Worm (Caenorhabditis elegans) whole organism, mixed stage, embryonic: ENCODE results near the gene acdh-8.
A peak's percentile ranks its signal among the peaks of the same experiment; 100 is the strongest.

Experiments
- M03D4.4 ChIP-seq: sonication (generic microtip); optimal IDR thresholded peaks from 2 replicates; lab custom pipeline; 2017; ENCODE audit warnings: mild to moderate bottlenecking, missing genetic modification characterization, missing compliant biosample characterization
- bed-3 ChIP-seq: fragments of 200-800 bp; sonication (Bioruptor generic); optimal IDR thresholded peaks from 3 replicates; lab custom pipeline; 2018; ENCODE audit warnings: mild to moderate bottlenecking, missing genetic modification characterization, moderate library complexity, missing compliant biosample characterization
- blmp-1 ChIP-seq: fragments of 150-350 bp; optimal IDR thresholded peaks from 2 replicates; lab custom pipeline; 2014; ENCODE audit warnings: missing biosample characterization, missing genetic modification characterization
- ceh-39 ChIP-seq: fragments of 150-350 bp; optimal IDR thresholded peaks from 2 replicates; lab custom pipeline; 2014; ENCODE audit warnings: missing biosample characterization, missing genetic modification characterization
- ceh-43 ChIP-seq: fragments of 200-800 bp; sonication (Bioruptor generic); optimal IDR thresholded peaks from 2 replicates; lab custom pipeline; 2018; ENCODE audit warnings: mild to moderate bottlenecking, missing genetic modification characterization, moderate library complexity, missing compliant biosample characterization
- ceh-83 ChIP-seq: fragments of 200-800 bp; sonication (Bioruptor generic); optimal IDR thresholded peaks from 2 replicates; lab custom pipeline; 2018; ENCODE audit warnings: mild to moderate bottlenecking, missing genetic modification characterization, missing compliant biosample characterization
- ces-1 ChIP-seq: fragments of 150-350 bp; optimal IDR thresholded peaks from 2 replicates; lab custom pipeline; 2014; ENCODE audit warnings: missing biosample characterization, missing genetic modification reagents, missing genetic modification characterization
- cnd-1 ChIP-seq: fragments of 200-800 bp; sonication (Bioruptor generic); optimal IDR thresholded peaks from 2 replicates; lab custom pipeline; 2018; ENCODE audit warnings: mild to moderate bottlenecking, missing genetic modification characterization, missing compliant biosample characterization
- drap-1 ChIP-seq: fragments of 200-800 bp; sonication (Bioruptor generic); optimal IDR thresholded peaks from 3 replicates; lab custom pipeline; 2018; ENCODE audit warnings: mild to moderate bottlenecking, missing genetic modification characterization, missing compliant biosample characterization
- elt-1 ChIP-seq: sonication (generic microtip); optimal IDR thresholded peaks from 2 replicates; lab custom pipeline; 2017; ENCODE audit warnings: missing genetic modification characterization, mild to moderate bottlenecking, missing compliant biosample characterization, antibody characterized with exemption, moderate library complexity, borderline replicate concordance; ENCODE audit not compliant: insufficient read depth
- elt-3 ChIP-seq: fragments of 150-350 bp; optimal IDR thresholded peaks from 2 replicates; lab custom pipeline; 2014; ENCODE audit warnings: missing biosample characterization, missing genetic modification characterization
- flh-1 ChIP-seq: fragments of 200-800 bp; sonication (Bioruptor generic); optimal IDR thresholded peaks from 2 replicates; lab custom pipeline; 2018; ENCODE audit warnings: mild to moderate bottlenecking, missing genetic modification characterization, moderate library complexity, missing compliant biosample characterization
- ham-2 ChIP-seq: fragments of 200-800 bp; sonication (Bioruptor generic); optimal IDR thresholded peaks from 2 replicates; lab custom pipeline; 2018; ENCODE audit warnings: mild to moderate bottlenecking, missing genetic modification characterization, missing compliant biosample characterization
- hlh-1 ChIP-seq: fragments of 150-350 bp; optimal IDR thresholded peaks from 2 replicates; lab custom pipeline; 2014; ENCODE audit warnings: missing biosample characterization, missing genetic modification reagents, missing genetic modification characterization
- lin-13 ChIP-seq: fragments of 150-350 bp; optimal IDR thresholded peaks from 2 replicates; lab custom pipeline; 2014; ENCODE audit warnings: missing biosample characterization, missing genetic modification characterization
- lin-32 ChIP-seq: fragments of 200-800 bp; sonication (Bioruptor generic); optimal IDR thresholded peaks from 2 replicates; lab custom pipeline; 2018; ENCODE audit warnings: mild to moderate bottlenecking, missing genetic modification characterization, missing compliant biosample characterization
- lsy-2 ChIP-seq: fragments of 150-350 bp; optimal IDR thresholded peaks from 2 replicates; lab custom pipeline; 2014; ENCODE audit warnings: missing biosample characterization, missing genetic modification characterization
- mab-5 ChIP-seq: fragments of 150-350 bp; optimal IDR thresholded peaks from 2 replicates; lab custom pipeline; 2014; ENCODE audit warnings: missing biosample characterization, missing genetic modification characterization
- mep-1 ChIP-seq: fragments of 150-350 bp; optimal IDR thresholded peaks from 2 replicates; lab custom pipeline; 2017; ENCODE audit warnings: missing biosample characterization, missing genetic modification reagents, missing genetic modification characterization, inconsistent platforms
- mls-2 ChIP-seq: sonication (generic microtip); optimal IDR thresholded peaks from 2 replicates; lab custom pipeline; 2016; ENCODE audit warnings: mild to moderate bottlenecking, missing genetic modification characterization, moderate library complexity, missing compliant biosample characterization
- nhr-12 ChIP-seq: fragments of 150-350 bp; optimal IDR thresholded peaks from 2 replicates; lab custom pipeline; 2014; ENCODE audit warnings: missing biosample characterization, missing genetic modification characterization
- nhr-2 ChIP-seq: fragments of 150-350 bp; optimal IDR thresholded peaks from 2 replicates; lab custom pipeline; 2014; ENCODE audit warnings: missing biosample characterization, missing genetic modification characterization
- nhr-237 ChIP-seq: fragments of 150-350 bp; optimal IDR thresholded peaks from 2 replicates; lab custom pipeline; 2014; ENCODE audit warnings: missing biosample characterization, missing genetic modification characterization
- nhr-28 ChIP-seq: fragments of 150-350 bp; optimal IDR thresholded peaks from 2 replicates; lab custom pipeline; 2014; ENCODE audit warnings: missing biosample characterization, missing genetic modification characterization
- nhr-76 ChIP-seq: sonication (generic microtip); optimal IDR thresholded peaks from 2 replicates; lab custom pipeline; 2017; ENCODE audit warnings: missing biosample characterization, missing genetic modification characterization
- pha-4 ChIP-seq: fragments of 150-350 bp; optimal IDR thresholded peaks from 2 replicates; lab custom pipeline; 2018; ENCODE audit warnings: missing biosample characterization, missing genetic modification reagents, missing genetic modification characterization
- sem-2 ChIP-seq: fragments of 200-800 bp; sonication (Bioruptor generic); optimal IDR thresholded peaks from 2 replicates; lab custom pipeline; 2018; ENCODE audit warnings: mild to moderate bottlenecking, missing genetic modification characterization, missing compliant biosample characterization
- snpc-4 ChIP-seq: fragments of 150-350 bp; optimal IDR thresholded peaks from 2 replicates; lab custom pipeline; 2014; ENCODE audit warnings: missing biosample characterization, missing genetic modification characterization
- sptf-1 ChIP-seq: sonication (generic microtip); optimal IDR thresholded peaks from 2 replicates; lab custom pipeline; 2017; ENCODE audit warnings: mild to moderate bottlenecking, missing genetic modification characterization, moderate library complexity, missing compliant biosample characterization
- tbx-8 ChIP-seq: fragments of 200-800 bp; sonication (Bioruptor generic); optimal IDR thresholded peaks from 2 replicates; lab custom pipeline; 2018; ENCODE audit warnings: mild to moderate bottlenecking, missing genetic modification characterization, moderate library complexity, missing compliant biosample characterization
- unc-120 ChIP-seq: sonication (generic microtip); optimal IDR thresholded peaks from 2 replicates; lab custom pipeline; 2017; ENCODE audit warnings: missing genetic modification characterization, missing compliant biosample characterization; ENCODE audit not compliant: poor library complexity, severe bottlenecking
- unc-39 ChIP-seq: fragments of 150-350 bp; optimal IDR thresholded peaks from 2 replicates; lab custom pipeline; 2014; ENCODE audit warnings: missing biosample characterization, missing genetic modification characterization
- unc-62 ChIP-seq: fragments of 150-350 bp; optimal IDR thresholded peaks from 2 replicates; lab custom pipeline; 2014; ENCODE audit warnings: missing biosample characterization, missing genetic modification reagents, missing genetic modification characterization
- zip-8 ChIP-seq: fragments of 150-350 bp; optimal IDR thresholded peaks from 2 replicates; lab custom pipeline; 2014; ENCODE audit warnings: missing biosample characterization, missing genetic modification characterization
- ztf-11 ChIP-seq: fragments of 150-350 bp; optimal IDR thresholded peaks from 2 replicates; lab custom pipeline; 2014; ENCODE audit warnings: missing biosample characterization, missing genetic modification characterization

The acdh-8 gene

DNA sequence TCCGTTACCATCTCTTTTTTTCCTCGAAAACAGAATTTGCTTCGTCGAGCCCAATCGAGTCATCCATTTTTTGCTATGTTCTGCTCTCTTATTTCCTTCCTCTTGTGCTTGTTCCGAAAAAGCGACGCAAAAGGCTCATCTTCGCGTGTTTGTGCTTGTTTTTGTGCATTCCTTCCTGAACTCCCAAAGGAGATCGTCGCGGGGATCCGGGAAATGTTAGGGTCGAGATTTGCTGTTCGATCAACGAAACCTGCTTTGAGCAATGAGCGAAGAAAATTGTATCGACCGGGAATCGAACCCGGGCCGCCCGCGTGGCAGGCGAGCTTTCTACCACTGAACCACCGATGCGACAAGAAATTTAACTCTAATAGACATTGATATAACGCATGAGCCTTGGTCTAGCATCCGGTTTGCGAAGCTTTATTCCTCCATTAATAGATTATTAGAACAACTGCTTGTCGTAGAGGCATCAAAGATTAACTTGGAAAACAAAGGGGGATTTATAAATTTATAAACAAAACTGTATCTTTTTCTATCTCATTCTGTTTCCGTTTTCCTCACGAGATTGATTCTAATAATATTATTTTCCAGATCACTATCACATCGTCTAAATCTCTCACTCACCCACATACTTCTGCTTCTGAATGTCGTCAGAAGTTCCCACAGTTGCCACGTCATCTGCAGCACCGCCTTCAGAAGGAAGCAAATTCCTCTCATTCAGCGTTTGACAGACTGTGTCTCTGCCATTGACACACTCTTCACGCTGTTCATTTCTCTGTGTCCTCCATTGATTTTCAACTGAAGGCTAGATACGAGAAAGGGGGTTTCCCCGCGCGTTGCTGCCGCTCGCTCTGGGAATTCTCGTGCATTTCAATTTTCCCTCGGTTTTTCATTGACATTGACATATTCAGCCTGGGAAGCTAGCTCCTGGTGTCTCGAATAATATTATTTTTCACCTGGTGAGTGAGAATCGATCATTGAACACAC is 12.1 kb upstream of the acdh-8 start, which contains the start of gene K05F1.6:
TSS of gene K05F1.6 (plus strand) at position 586 of the 987 bp plus-strand sequence.
- TF ChIP-seq mab-5 (tag; lab: Kevin White, UChicago) = no peak
- TF ChIP-seq nhr-28 (tag; lab: Kevin White, UChicago) = no peak
- peak; percentile 12 for TF ChIP-seq lin-13 (tag; lab: Kevin White, UChicago)
- peak; percentile 69 for TF ChIP-seq drap-1 (GFP tag; lab: Kevin White, UChicago)
- peak; percentile 36 for TF ChIP-seq tbx-8 (GFP tag; lab: Kevin White, UChicago)
- no peak for TF ChIP-seq elt-3
- peak; percentile 89 for TF ChIP-seq unc-120
- TF ChIP-seq ceh-83 = peak; percentile 78
- TF ChIP-seq nhr-76 (tag; lab: Kevin White, UChicago) = no peak
- TF ChIP-seq ceh-43 = peak; percentile 10
- TF ChIP-seq ham-2 (GFP tag; lab: Kevin White, UChicago) = peak; percentile 76
- peak; percentile 44 for TF ChIP-seq bed-3 (GFP tag; lab: Kevin White, UChicago)
- TF ChIP-seq nhr-2 (tag; lab: Kevin White, UChicago) = no peak
- no peak for TF ChIP-seq lsy-2 (tag; lab: Kevin White, UChicago)
- no peak for TF ChIP-seq unc-62 (GFP tag; lab: Kevin White, UChicago)
- TF ChIP-seq mep-1 (tag; lab: Kevin White, UChicago) = no peak
- TF ChIP-seq mls-2 = peak; percentile 72
- no peak for TF ChIP-seq blmp-1 (tag; lab: Kevin White, UChicago)
- peak; percentile 45 for TF ChIP-seq lin-32 (GFP tag; lab: Kevin White, UChicago)
- TF ChIP-seq elt-1 = no peak
- TF ChIP-seq hlh-1 (tag; lab: Kevin White, UChicago) = peak; percentile 10
- TF ChIP-seq cnd-1 = peak; percentile 64
- peak; percentile 70 for TF ChIP-seq M03D4.4 (tag; lab: Kevin White, UChicago)
- no peak for TF ChIP-seq ces-1 (GFP tag; lab: Kevin White, UChicago)
- TF ChIP-seq nhr-12 = no peak
- no peak for TF ChIP-seq unc-39
- peak; percentile 16 for TF ChIP-seq pha-4 (tag; lab: Kevin White, UChicago)
- TF ChIP-seq snpc-4 = no peak
- no peak for TF ChIP-seq nhr-237 (tag; lab: Kevin White, UChicago)
- TF ChIP-seq sem-2 (GFP tag; lab: Kevin White, UChicago) = peak; percentile 65
- peak; percentile 52 for TF ChIP-seq flh-1
- peak; percentile 81 for TF ChIP-seq sptf-1
- TF ChIP-seq zip-8 (tag; lab: Kevin White, UChicago) = no peak
- TF ChIP-seq ceh-39 = no peak
- TF ChIP-seq ztf-11 (tag; lab: Kevin White, UChicago) = no peak

DNA sequence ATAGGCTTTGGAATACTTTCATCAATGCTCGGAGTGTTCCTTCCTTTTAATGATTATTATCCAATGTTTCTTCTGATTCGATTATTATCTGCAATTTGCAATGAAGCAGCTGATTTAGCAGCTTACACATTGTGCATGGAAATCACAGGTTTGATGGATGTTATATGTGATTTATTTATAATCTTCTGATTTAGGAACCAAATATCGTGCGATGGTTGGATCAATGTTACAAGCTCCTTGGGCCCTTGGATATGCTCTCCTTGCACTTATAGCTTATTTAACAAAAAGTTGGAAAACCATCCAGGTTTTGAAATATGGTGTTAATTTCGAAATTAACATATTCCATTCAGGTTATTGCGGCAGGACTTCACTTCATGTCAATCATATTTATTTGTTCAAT is 8.8 kb upstream of the acdh-8 start:
- TF ChIP-seq unc-62 (GFP tag; lab: Kevin White, UChicago) (no peak), bed-3 (GFP tag; lab: Kevin White, UChicago) (no peak), nhr-28 (tag; lab: Kevin White, UChicago) (no peak), tbx-8 (GFP tag; lab: Kevin White, UChicago) (no peak), sem-2 (GFP tag; lab: Kevin White, UChicago) (no peak)

DNA sequence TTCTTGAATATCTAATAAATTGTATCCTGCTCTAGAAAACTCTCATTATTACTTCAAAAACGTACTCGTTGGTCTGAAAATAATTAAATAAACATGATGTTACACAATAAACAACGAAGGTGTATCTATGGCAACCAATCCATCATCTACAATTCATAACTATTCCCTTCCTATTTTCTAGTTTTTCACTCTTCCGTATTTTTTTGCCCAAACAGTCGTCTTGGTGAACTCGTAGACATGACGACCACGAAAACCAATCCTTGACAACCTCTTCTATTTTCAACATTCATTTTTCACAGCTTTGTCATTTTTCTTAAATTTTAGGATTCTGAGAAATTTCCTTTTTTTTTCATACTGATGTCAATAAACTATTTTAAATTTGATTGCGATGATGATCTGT is 5.5 kb upstream of the acdh-8 start, which contains the start of gene K05F1.13:
TSS of gene K05F1.13 (plus strand) at position 301 of the 400 bp plus-strand sequence.
- TF ChIP-seq tbx-8 (GFP tag; lab: Kevin White, UChicago) = no peak
- TF ChIP-seq nhr-237 (tag; lab: Kevin White, UChicago) = no peak
- TF ChIP-seq snpc-4 = no peak
- TF ChIP-seq unc-39 = no peak
- TF ChIP-seq lsy-2 (tag; lab: Kevin White, UChicago) = no peak
- TF ChIP-seq elt-3 = no peak
- no peak for TF ChIP-seq zip-8 (tag; lab: Kevin White, UChicago)
- TF ChIP-seq cnd-1 = no peak
- TF ChIP-seq ces-1 (GFP tag; lab: Kevin White, UChicago) = no peak
- TF ChIP-seq hlh-1 (tag; lab: Kevin White, UChicago) = no peak
